Worm (Caenorhabditis elegans) whole organism, L4/young adult: ENCODE data around the gene nhr-221.

Experiments used
- W03F9.2 ChIP-seq: fragments of 150-350 bp; optimal IDR thresholded peaks from 2 replicates; lab custom pipeline; 2014; ENCODE audit warnings: missing biosample characterization, missing genetic modification characterization
- dao-5 ChIP-seq: sonication (generic microtip); optimal IDR thresholded peaks from 2 replicates; lab custom pipeline; 2016; ENCODE audit warnings: missing genotype, missing genetic modification characterization, moderate library complexity, missing compliant biosample characterization
- him-1 ChIP-seq: sonication (generic microtip); optimal IDR thresholded peaks from 2 replicates; lab custom pipeline; 2016; ENCODE audit warnings: missing genotype, missing genetic modification reagents, missing genetic modification characterization, missing compliant biosample characterization

ce11 chrV:3557422-3557821, 22.3 kb upstream of the nhr-221 start, which contains the start of gene grl-31:
- TF ChIP-seq him-1 (no peak), W03F9.2 (tag; lab: Kevin White, UChicago) (no peak), dao-5 (tag; lab: Kevin White, UChicago) (no peak)
